Worm (Caenorhabditis elegans) whole organism, early embryonic: ENCODE data around the gene lab-2.

ENCODE experiments used
- hmg-4 ChIP-seq: fragments of 200-800 bp; sonication (Bioruptor generic); optimal IDR thresholded peaks from 2 replicates; lab custom pipeline; 2018; ENCODE audit warnings: mild to moderate bottlenecking, missing genetic modification characterization, missing compliant biosample characterization
- sea-1 ChIP-seq: fragments of 200-800 bp; sonication (Bioruptor generic); conservative IDR thresholded peaks from 2 replicates; pipeline ENCODE4 v1.3.6; 2022; ENCODE audit warnings: missing genetic modification characterization, missing compliant biosample characterization

ce11 chrIII:7278491-7278890 is 50.9 kb downstream of the lab-2 start:
- TF ChIP-seq sea-1: no peak
- TF ChIP-seq hmg-4: no peak
